Worm (Caenorhabditis elegans) whole organism, L4 larva: ENCODE measurements around the gene col-187.

Source experiments
- ceh-62 ChIP-seq: sonication (generic microtip); optimal IDR thresholded peaks from 2 replicates; lab custom pipeline; 2017; ENCODE audit warnings: missing biosample characterization, missing genetic modification characterization
- fkh-10 ChIP-seq: fragments of 150-350 bp; optimal IDR thresholded peaks from 2 replicates; lab custom pipeline; 2014; ENCODE audit warnings: missing biosample characterization, missing genetic modification reagents, missing genetic modification characterization
- hlh-30 ChIP-seq: sonication (generic microtip); optimal IDR thresholded peaks from 2 replicates; lab custom pipeline; 2017; ENCODE audit warnings: antibody characterized with exemption, mild to moderate bottlenecking, missing genetic modification characterization, missing compliant biosample characterization; ENCODE audit not compliant: insufficient read depth
- lin-15B ChIP-seq: fragments of 150-350 bp; sonication (generic microtip); optimal IDR thresholded peaks from 3 replicates; lab custom pipeline; 2014; ENCODE audit warnings: missing biosample characterization, missing genetic modification characterization
- pha-4 ChIP-seq, 2 experiments: fragments of 150-350 bp in 1 of 2; fragments of 200-800 bp in 1 of 2; sonication (Bioruptor generic) in 1 of 2; IDR thresholded peaks in 1 of 2; optimal IDR thresholded peaks in 1 of 2; 2 replicates each; pipeline versions ENCODE4 v1.3.6 to Lab custom; 2014 to 2022; ENCODE audit warnings: missing genetic modification characterization in 2 of 2, missing genetic modification reagents in 2 of 2, missing biosample characterization in 1 of 2, missing compliant biosample characterization in 1 of 2
- skn-1 ChIP-seq: fragments of 150-350 bp; optimal IDR thresholded peaks from 2 replicates; lab custom pipeline; 2014; ENCODE audit warnings: missing biosample characterization, missing genetic modification characterization

DNA sequence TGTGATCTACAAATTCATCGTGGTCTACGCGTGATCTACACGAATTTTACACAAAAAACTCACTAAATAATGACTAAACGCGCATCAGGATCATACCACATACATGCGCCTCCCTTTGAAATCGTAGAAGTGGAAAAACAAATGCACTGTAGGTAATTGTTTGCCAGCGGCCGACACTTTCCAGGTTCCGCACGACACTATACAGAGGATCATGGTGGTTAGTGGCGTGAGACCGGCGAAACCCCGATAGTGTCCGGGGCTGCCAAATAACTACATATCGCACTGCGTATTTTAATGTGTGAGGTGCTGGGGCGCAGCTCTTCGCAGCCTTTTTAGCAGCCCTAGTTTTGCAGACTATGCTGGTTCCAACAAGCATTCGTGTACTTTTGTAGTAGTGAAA lies 6.0 kb downstream of the col-187 start:
- TF ChIP-seq fkh-10 (GFP tag; lab: Kevin White, UChicago) (no peak), hlh-30 (tag; lab: Kevin White, UChicago) (no peak), ceh-62 (tag; lab: Kevin White, UChicago) (no peak), lin-15B (tag; lab: Kevin White, UChicago) (no peak), pha-4 (GFP tag; IDR thresholded peaks at IDR 0.05; lab: Robert Waterston, UW) (no peak), pha-4 (tag; optimal IDR thresholded peaks at IDR 0.05; lab: Kevin White, UChicago) (no peak), skn-1 (no peak)
